Worm (Caenorhabditis elegans) whole organism, young adult: ENCODE measurements around the gene rpt-3.

Experiments
- B0019.2 ChIP-seq: fragments of 200-800 bp; sonication (Bioruptor generic); conservative IDR thresholded peaks from 2 replicates; pipeline ENCODE4 v1.3.6; 2022; ENCODE audit warnings: missing genetic modification reagents, missing genetic modification characterization, missing compliant biosample characterization
- B0035.1 ChIP-seq: sonication (generic microtip); optimal IDR thresholded peaks from 2 replicates; lab custom pipeline; 2016; ENCODE audit warnings: missing genetic modification characterization, mild to moderate bottlenecking, missing compliant biosample characterization, missing genotype, missing genetic modification reagents
- C06A6.2 ChIP-seq: fragments of 200-800 bp; sonication (Bioruptor generic); conservative IDR thresholded peaks from 2 replicates; pipeline ENCODE4 v1.3.6; 2022; ENCODE audit warnings: missing genetic modification characterization, missing compliant biosample characterization
- F10E7.11 ChIP-seq: sonication (generic microtip); optimal IDR thresholded peaks from 2 replicates; lab custom pipeline; 2017; ENCODE audit warnings: mild to moderate bottlenecking, missing genetic modification characterization, moderate library complexity, missing compliant biosample characterization
- F37B4.10 ChIP-seq: fragments of 200-800 bp; sonication (Bioruptor generic); IDR thresholded peaks from 2 replicates; pipeline ENCODE4 v1.3.6; 2022; ENCODE audit warnings: missing genetic modification characterization, missing compliant biosample characterization
- K12H6.12 ChIP-seq: fragments of 200-800 bp; sonication (Bioruptor generic); optimal IDR thresholded peaks from 2 replicates; lab custom pipeline; 2018; ENCODE audit warnings: mild to moderate bottlenecking, missing genetic modification characterization, missing compliant biosample characterization
- Y53G8AR.9 ChIP-seq: fragments of 200-800 bp; sonication (Bioruptor generic); conservative IDR thresholded peaks from 2 replicates; pipeline ENCODE4 v1.3.6; 2022; ENCODE audit warnings: missing genetic modification reagents, missing genetic modification characterization, missing compliant biosample characterization
- Y56A3A.18 ChIP-seq: fragments of 200-800 bp; sonication (Bioruptor generic); IDR thresholded peaks from 2 replicates; pipeline ENCODE4 v1.3.6; 2022; ENCODE audit warnings: missing genetic modification reagents, missing genetic modification characterization, missing compliant biosample characterization
- Y67H2A.10 ChIP-seq: fragments of 200-800 bp; sonication (Bioruptor generic); conservative IDR thresholded peaks from 2 replicates; pipeline ENCODE4 v1.3.6; 2022; ENCODE audit warnings: missing genetic modification reagents, missing genetic modification characterization, missing compliant biosample characterization
- aptf-3 ChIP-seq: fragments of 200-800 bp; sonication (Bioruptor generic); IDR thresholded peaks from 2 replicates; pipeline ENCODE4 v1.3.6; 2022; ENCODE audit warnings: missing genetic modification characterization, missing compliant biosample characterization
- bed-2 ChIP-seq: fragments of 200-800 bp; sonication (Bioruptor generic); IDR thresholded peaks from 2 replicates; pipeline ENCODE4 v1.3.6; 2022; ENCODE audit warnings: missing genetic modification reagents, missing genetic modification characterization, missing compliant biosample characterization
- cebp-1 ChIP-seq, 2 experiments: fragments of 200-800 bp in 1 of 2; sonication (Bioruptor generic) in 1 of 2; sonication (generic microtip) in 1 of 2; IDR thresholded peaks in 1 of 2; optimal IDR thresholded peaks in 1 of 2; 2 replicates each; pipeline versions ENCODE4 v1.3.6 to Lab custom; 2017 to 2022; ENCODE audit warnings: missing compliant biosample characterization in 2 of 2, missing genetic modification characterization in 2 of 2, mild to moderate bottlenecking in 1 of 2, missing genetic modification reagents in 1 of 2, moderate library complexity in 1 of 2
- ceh-100 ChIP-seq: fragments of 200-800 bp; sonication (Bioruptor generic); IDR thresholded peaks from 2 replicates; pipeline ENCODE4 v1.3.6; 2022; ENCODE audit warnings: missing genetic modification reagents, missing genetic modification characterization, missing compliant biosample characterization
- ceh-27 ChIP-seq: fragments of 200-800 bp; sonication (Bioruptor generic); optimal IDR thresholded peaks from 2 replicates; lab custom pipeline; 2018; ENCODE audit warnings: mild to moderate bottlenecking, missing genetic modification characterization, moderate library complexity, missing compliant biosample characterization
- chd-7 ChIP-seq: sonication (generic microtip); optimal IDR thresholded peaks from 2 replicates; lab custom pipeline; 2016; ENCODE audit warnings: mild to moderate bottlenecking, missing genetic modification characterization, moderate library complexity, missing compliant biosample characterization
- dpff-1 ChIP-seq: sonication (generic microtip); optimal IDR thresholded peaks from 2 replicates; lab custom pipeline; 2017; ENCODE audit warnings: mild to moderate bottlenecking, missing genetic modification characterization, missing compliant biosample characterization
- ekl-4 ChIP-seq: fragments of 200-800 bp; sonication (Bioruptor generic); IDR thresholded peaks from 2 replicates; pipeline ENCODE4 v1.3.6; 2022; ENCODE audit warnings: missing genetic modification reagents, missing genetic modification characterization, missing compliant biosample characterization
- hlh-12 ChIP-seq: sonication (generic microtip); optimal IDR thresholded peaks from 2 replicates; lab custom pipeline; 2016; ENCODE audit warnings: missing genetic modification characterization, missing compliant biosample characterization
- let-526 ChIP-seq: fragments of 200-800 bp; sonication (Bioruptor generic); IDR thresholded peaks from 2 replicates; pipeline ENCODE4 v1.3.6; 2022; ENCODE audit warnings: missing genetic modification reagents, missing genetic modification characterization, missing compliant biosample characterization
- let-607 ChIP-seq, 2 experiments: fragments of 200-800 bp in 1 of 2; sonication (Bioruptor generic) in 1 of 2; sonication (generic microtip) in 1 of 2; optimal IDR thresholded peaks; 2 replicates each; lab custom pipeline; 2016 to 2018; ENCODE audit warnings: mild to moderate bottlenecking in 2 of 2, missing compliant biosample characterization in 2 of 2, missing genetic modification characterization in 2 of 2, moderate library complexity in 2 of 2, missing genotype in 1 of 2
- lin-40 ChIP-seq: sonication (generic microtip); optimal IDR thresholded peaks from 2 replicates; lab custom pipeline; 2016; ENCODE audit warnings: missing genetic modification characterization, mild to moderate bottlenecking, missing compliant biosample characterization, missing genotype, missing genetic modification reagents
- madf-8 ChIP-seq: fragments of 200-800 bp; sonication (Bioruptor generic); conservative IDR thresholded peaks from 2 replicates; pipeline ENCODE4 v1.3.6; 2022; ENCODE audit warnings: missing genetic modification reagents, missing genetic modification characterization, missing compliant biosample characterization
- mel-28 ChIP-seq: sonication (generic microtip); optimal IDR thresholded peaks from 2 replicates; lab custom pipeline; 2016; ENCODE audit warnings: borderline replicate concordance, mild to moderate bottlenecking, missing genetic modification characterization, missing compliant biosample characterization
- mes-4 ChIP-seq: sonication (generic microtip); optimal IDR thresholded peaks from 2 replicates; lab custom pipeline; 2016; ENCODE audit warnings: missing genotype, missing genetic modification characterization, missing compliant biosample characterization
- mxl-1 ChIP-seq: sonication (generic microtip); optimal IDR thresholded peaks from 2 replicates; lab custom pipeline; 2016; ENCODE audit warnings: missing genetic modification characterization, missing compliant biosample characterization
- nhr-80 ChIP-seq: sonication (generic microtip); optimal IDR thresholded peaks from 2 replicates; lab custom pipeline; 2016; ENCODE audit warnings: missing genetic modification characterization, missing compliant biosample characterization
- nhr-90 ChIP-seq: sonication (generic microtip); optimal IDR thresholded peaks from 2 replicates; lab custom pipeline; 2016; ENCODE audit warnings: missing genotype, mild to moderate bottlenecking, missing genetic modification characterization, missing compliant biosample characterization
- pha-4 ChIP-seq: fragments of 150-350 bp; sonication (generic microtip); optimal IDR thresholded peaks from 2 replicates; lab custom pipeline; 2014; ENCODE audit warnings: missing biosample characterization, missing genetic modification reagents, missing genetic modification characterization
- rec-8 ChIP-seq, 2 experiments: sonication (generic microtip); optimal IDR thresholded peaks; 2 replicates each; lab custom pipeline; 2016; ENCODE audit warnings: mild to moderate bottlenecking in 2 of 2, missing genetic modification characterization in 2 of 2, missing genetic modification reagents in 2 of 2, missing genotype in 2 of 2, missing biosample characterization in 1 of 2, missing compliant biosample characterization in 1 of 2, moderate library complexity in 1 of 2
- snpc-1.3 ChIP-seq: sonication (generic microtip); optimal IDR thresholded peaks from 2 replicates; lab custom pipeline; 2017; ENCODE audit warnings: missing genetic modification characterization, mild to moderate bottlenecking, missing compliant biosample characterization, antibody characterized with exemption, moderate library complexity, missing genotype, missing genetic modification reagents; ENCODE audit not compliant: insufficient read depth
- somi-1 ChIP-seq: fragments of 200-800 bp; sonication (Bioruptor generic); optimal IDR thresholded peaks from 2 replicates; lab custom pipeline; 2018; ENCODE audit warnings: mild to moderate bottlenecking, missing genetic modification characterization, missing compliant biosample characterization
- unc-130 ChIP-seq: sonication (generic microtip); optimal IDR thresholded peaks from 2 replicates; lab custom pipeline; 2016; ENCODE audit warnings: missing genetic modification reagents, missing genetic modification characterization, missing compliant biosample characterization
- ztf-25 ChIP-seq: fragments of 200-800 bp; sonication (Bioruptor generic); IDR thresholded peaks from 2 replicates; pipeline ENCODE4 v1.3.6; 2022; ENCODE audit warnings: missing genetic modification reagents, missing genetic modification characterization, missing compliant biosample characterization
- ztf-3 ChIP-seq: fragments of 200-800 bp; sonication (Bioruptor generic); optimal IDR thresholded peaks from 2 replicates; lab custom pipeline; 2018; ENCODE audit warnings: mild to moderate bottlenecking, missing genetic modification characterization, missing compliant biosample characterization

The rpt-3 gene

ce11 chrIII:6527902-6528301 lies 38.3 kb downstream of the rpt-3 start, which contains the start of gene pqn-10:
TSS of gene pqn-10 (plus strand) at chrIII:6528202.
- TF ChIP-seq Y56A3A.18 (GFP tag; lab: Robert Waterston, UW) (no peak), Y53G8AR.9 (GFP tag; lab: Robert Waterston, UW) (no peak), mxl-1 (tag; lab: Kevin White, UChicago) (no peak), nhr-80 (tag; lab: Kevin White, UChicago) (no peak), cebp-1 (GFP tag; IDR thresholded peaks at IDR 0.05; lab: Robert Waterston, UW) (no peak), cebp-1 (tag; optimal IDR thresholded peaks at IDR 0.05; lab: Kevin White, UChicago) (no peak), aptf-3 (GFP tag; lab: Robert Waterston, UW) (no peak), madf-8 (no peak), let-607 (tag; optimal IDR thresholded peaks at IDR 0.05; lab: Kevin White, UChicago) (no peak), nhr-90 (tag; lab: Kevin White, UChicago) (no peak)

ce11 chrIII:6531099-6531498 lies 41.5 kb downstream of the rpt-3 start, which contains the start of gene C09E7.11:
TSS of gene C09E7.11 (plus strand) at chrIII:6531399.
- TF ChIP-seq F37B4.10, result no peak
- no peak for TF ChIP-seq mel-28 (tag; lab: Kevin White, UChicago)
- no peak for TF ChIP-seq rec-8 (tag; optimal IDR thresholded peaks at IDR 0.05; lab: Kevin White, UChicago)
- TF ChIP-seq C06A6.2, result no peak
- TF ChIP-seq B0035.1 (tag; lab: Kevin White, UChicago), result no peak
- TF ChIP-seq ekl-4 (GFP tag; lab: Robert Waterston, UW), result no peak
- TF ChIP-seq, all 124 proteins: peak for 0

ce11 chrIII:6532647-6533046 lies 43.1 kb downstream of the rpt-3 start, which contains the start of gene srxa-5:
TSS of gene srxa-5 (plus strand) at chrIII:6532947.
- TF ChIP-seq rec-8 (tag; optimal IDR thresholded peaks at IDR 0.05; lab: Kevin White, UChicago), result no peak
- TF ChIP-seq unc-130 (GFP tag; lab: Kevin White, UChicago), result no peak
- no peak for TF ChIP-seq ztf-3 (GFP tag; lab: Kevin White, UChicago)
- no peak for TF ChIP-seq dpff-1 (tag; lab: Kevin White, UChicago)
- no peak for TF ChIP-seq ceh-100 (GFP tag; lab: Robert Waterston, UW)
- no peak for TF ChIP-seq Y67H2A.10 (GFP tag; lab: Robert Waterston, UW)
- TF ChIP-seq ceh-27 (GFP tag; lab: Kevin White, UChicago), result no peak
- no peak for TF ChIP-seq lin-40 (tag; lab: Kevin White, UChicago)
- TF ChIP-seq mes-4 (tag; lab: Kevin White, UChicago), result no peak
- TF ChIP-seq somi-1, result no peak
- no peak for TF ChIP-seq chd-7 (tag; lab: Kevin White, UChicago)
- no peak for TF ChIP-seq hlh-12 (tag; lab: Kevin White, UChicago)
- TF ChIP-seq bed-2 (GFP tag; lab: Robert Waterston, UW), result no peak
- no peak for TF ChIP-seq let-526 (GFP tag; lab: Robert Waterston, UW)
- TF ChIP-seq snpc-1.3 (tag; lab: Kevin White, UChicago), result no peak
- TF ChIP-seq F10E7.11 (tag; lab: Kevin White, UChicago), result no peak
- no peak for TF ChIP-seq B0019.2 (GFP tag; lab: Robert Waterston, UW)
- TF ChIP-seq, all 124 proteins: peak for 0

- TF ChIP-seq ztf-3 (GFP tag; lab: Kevin White, UChicago) (no peak), K12H6.12 (tag; lab: Kevin White, UChicago) (peak; percentile 18), pha-4 (tag; lab: Kevin White, UChicago) (no peak), ztf-25 (GFP tag; lab: Robert Waterston, UW) (0 out of 2 replicates have a peak, but pooled peaks have one; percentile 11)
- TF ChIP-seq, all 124 proteins: peak for 2
Observed at ce11 chrIII:6536945-6537568, 47.5 kb downstream of the rpt-3 start, which contains the start of gene C09E7.4. TSS of gene C09E7.4 (minus strand) at chrIII:6536995.
